Worm (Caenorhabditis elegans) whole organism, L3 larva: ENCODE measurements around the gene pgl-2.

ENCODE experiments used
- ceh-82 ChIP-seq: fragments of 150-350 bp; optimal IDR thresholded peaks from 2 replicates; lab custom pipeline; 2014; ENCODE audit warnings: missing biosample characterization, missing genetic modification characterization
- lin-39 ChIP-seq: fragments of 150-350 bp; optimal IDR thresholded peaks from 2 replicates; lab custom pipeline; 2018; ENCODE audit warnings: missing biosample characterization, missing genetic modification reagents, missing genetic modification characterization
- nhr-11 ChIP-seq: fragments of 150-350 bp; optimal IDR thresholded peaks from 2 replicates; lab custom pipeline; 2014; ENCODE audit warnings: missing biosample characterization, missing genetic modification characterization
- nhr-237 ChIP-seq: fragments of 150-350 bp; optimal IDR thresholded peaks from 2 replicates; lab custom pipeline; 2014; ENCODE audit warnings: missing biosample characterization, missing genetic modification characterization
- nhr-25 ChIP-seq: sonication (generic microtip); optimal IDR thresholded peaks from 2 replicates; lab custom pipeline; 2017; ENCODE audit warnings: missing biosample characterization, missing genetic modification characterization
- nhr-43 ChIP-seq: sonication (generic microtip); optimal IDR thresholded peaks from 2 replicates; lab custom pipeline; 2016; ENCODE audit warnings: mild to moderate bottlenecking, missing genetic modification characterization, missing compliant biosample characterization; ENCODE audit not compliant: poor library complexity, severe bottlenecking
- pha-4 ChIP-seq: fragments of 150-350 bp; optimal IDR thresholded peaks from 2 replicates; lab custom pipeline; 2014; ENCODE audit warnings: missing biosample characterization, missing genetic modification reagents, missing genetic modification characterization
- skn-1 ChIP-seq: fragments of 150-350 bp; optimal IDR thresholded peaks from 2 replicates; lab custom pipeline; 2014; ENCODE audit warnings: missing biosample characterization, missing genetic modification characterization

DNA sequence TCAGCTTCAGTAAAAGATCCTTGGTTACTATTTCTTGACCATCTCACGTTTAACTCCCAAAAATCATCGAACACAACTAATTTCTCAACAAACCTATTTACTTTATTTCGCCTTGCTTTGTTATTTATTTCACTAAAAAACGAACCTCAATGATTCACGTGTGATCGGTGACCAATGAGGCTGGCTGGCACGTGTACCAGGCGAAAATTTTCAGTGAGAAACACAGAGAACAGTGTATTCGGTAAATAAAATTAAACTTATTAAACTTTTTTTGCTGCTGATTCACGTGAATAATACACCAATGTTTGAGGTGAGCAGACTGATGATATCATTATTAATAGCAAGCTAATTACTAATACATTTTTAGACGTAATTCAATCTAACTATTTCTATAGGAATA lies 19.8 kb downstream of the pgl-2 start:
- TF ChIP-seq lin-39 (tag; lab: Kevin White, UChicago): no peak
- no peak for TF ChIP-seq nhr-11 (tag; lab: Kevin White, UChicago)
- peak; percentile 7 for TF ChIP-seq nhr-25 (tag; lab: Kevin White, UChicago)
- no peak for TF ChIP-seq nhr-237 (tag; lab: Kevin White, UChicago)
- no peak for TF ChIP-seq ceh-82 (tag; lab: Kevin White, UChicago)
- TF ChIP-seq skn-1 (tag; lab: Kevin White, UChicago): no peak
- TF ChIP-seq pha-4 (tag; lab: Kevin White, UChicago): no peak
- TF ChIP-seq nhr-43 (tag; lab: Kevin White, UChicago): no peak
